Fruit fly (Drosophila melanogaster) whole organism, pupa: ENCODE results near the gene Scr.

Experiments
- CG13204 ChIP-seq: fragments of 200-800 bp; sonication (Bioruptor generic); optimal IDR thresholded peaks from 2 replicates; lab custom pipeline; 2018; ENCODE audit warnings: missing biosample characterization, mild to moderate bottlenecking, missing genetic modification characterization, moderate library complexity
- CG14655 ChIP-seq: fragments of 200-800 bp; sonication (Bioruptor generic); optimal IDR thresholded peaks from 3 replicates; lab custom pipeline; 2017; ENCODE audit warnings: mild to moderate bottlenecking, missing biosample characterization, missing genetic modification reagents, missing genetic modification characterization
- CG15710 ChIP-seq: fragments of 200-800 bp; sonication (Bioruptor generic); optimal IDR thresholded peaks from 2 replicates; lab custom pipeline; 2018; ENCODE audit warnings: missing biosample characterization, mild to moderate bottlenecking, missing genetic modification characterization, moderate library complexity
- CG17806 ChIP-seq: fragments of 200-800 bp; sonication (Bioruptor generic); optimal IDR thresholded peaks from 2 replicates; lab custom pipeline; 2018; ENCODE audit warnings: missing biosample characterization, mild to moderate bottlenecking, missing genetic modification characterization, moderate library complexity
- CG32121 ChIP-seq: fragments of 200-800 bp; sonication (Bioruptor generic); IDR thresholded peaks from 2 replicates; pipeline ENCODE4 v1.3.6; 2022; ENCODE audit warnings: missing biosample characterization, missing genetic modification characterization
- CG34367 ChIP-seq: fragments of 200-800 bp; sonication (Bioruptor generic); optimal IDR thresholded peaks from 2 replicates; lab custom pipeline; 2018; ENCODE audit warnings: missing biosample characterization, mild to moderate bottlenecking, missing genetic modification characterization
- CG8159 ChIP-seq: fragments of 200-800 bp; sonication (Bioruptor generic); optimal IDR thresholded peaks from 3 replicates; lab custom pipeline; 2018; ENCODE audit warnings: missing biosample characterization, mild to moderate bottlenecking, missing genetic modification characterization, moderate library complexity
- CG8301 ChIP-seq: fragments of 200-800 bp; sonication (Bioruptor generic); optimal IDR thresholded peaks from 2 replicates; lab custom pipeline; 2018; ENCODE audit warnings: missing biosample characterization, mild to moderate bottlenecking, missing genetic modification characterization
- D1 ChIP-seq: fragments of 200-800 bp; sonication (Bioruptor generic); optimal IDR thresholded peaks from 2 replicates; lab custom pipeline; 2018; ENCODE audit warnings: missing biosample characterization, mild to moderate bottlenecking, missing genetic modification characterization, moderate library complexity
- EcR ChIP-seq: fragments of 200-800 bp; sonication (Bioruptor generic); optimal IDR thresholded peaks from 3 replicates; lab custom pipeline; 2019; ENCODE audit warnings: missing biosample characterization, missing genetic modification characterization, mild to moderate bottlenecking, moderate library complexity, missing genetic modification reagents
- Pif1A ChIP-seq: fragments of 200-800 bp; sonication (Bioruptor generic); optimal IDR thresholded peaks from 3 replicates; lab custom pipeline; 2016; ENCODE audit warnings: missing biosample characterization, missing genetic modification characterization
- Snoo ChIP-seq: fragments of 200-800 bp; sonication (Bioruptor generic); optimal IDR thresholded peaks from 3 replicates; lab custom pipeline; 2017; ENCODE audit warnings: missing biosample characterization, mild to moderate bottlenecking, missing genetic modification characterization, inconsistent platforms

dm6 chr3R:6813259-6813658, 36.5 kb downstream of the Scr start:
- TF ChIP-seq EcR (GFP tag; lab: Kevin White, UChicago) (no peak), CG13204 (no peak), CG34367 (tag; lab: Kevin White, UChicago) (no peak), CG15710 (tag; lab: Kevin White, UChicago) (no peak), Snoo (no peak), CG14655 (no peak), Pif1A (GFP tag; lab: Kevin White, UChicago) (no peak), CG32121 (GFP tag; lab: Robert Waterston, UW) (no peak), D1 (tag; lab: Kevin White, UChicago) (no peak), CG17806 (tag; lab: Kevin White, UChicago) (no peak), CG8301 (tag; lab: Kevin White, UChicago) (no peak), CG8159 (tag; lab: Kevin White, UChicago) (no peak)
